Worm (Caenorhabditis elegans) whole organism, young adult: ENCODE data around the gene F22E5.21.
"Not testable (repeated sequence)": the region's sequence is repeated elsewhere in the genome, so short reads cannot be mapped to it uniquely, and the experiment has no call there.

Source experiments
- B0019.2 ChIP-seq: fragments of 200-800 bp; sonication (Bioruptor generic); conservative IDR thresholded peaks from 2 replicates; pipeline ENCODE4 v1.3.6; 2022; ENCODE audit warnings: missing genetic modification reagents, missing genetic modification characterization, missing compliant biosample characterization
- B0261.1 ChIP-seq: sonication (generic microtip); optimal IDR thresholded peaks from 2 replicates; lab custom pipeline; 2016; ENCODE audit warnings: mild to moderate bottlenecking, missing genetic modification characterization, moderate library complexity, missing compliant biosample characterization
- C06A6.2 ChIP-seq: fragments of 200-800 bp; sonication (Bioruptor generic); conservative IDR thresholded peaks from 2 replicates; pipeline ENCODE4 v1.3.6; 2022; ENCODE audit warnings: missing genetic modification characterization, missing compliant biosample characterization
- F57A8.1 ChIP-seq: fragments of 200-800 bp; sonication (Bioruptor generic); optimal IDR thresholded peaks from 2 replicates; lab custom pipeline; 2018; ENCODE audit warnings: mild to moderate bottlenecking, missing genetic modification characterization, moderate library complexity, missing compliant biosample characterization
- Y53F4B.3 ChIP-seq: fragments of 200-800 bp; sonication (Bioruptor generic); IDR thresholded peaks from 2 replicates; pipeline ENCODE4 v1.3.6; 2022; ENCODE audit warnings: missing genetic modification reagents, missing genetic modification characterization, missing compliant biosample characterization
- Y95B8A.8 ChIP-seq: fragments of 200-800 bp; sonication (Bioruptor generic); IDR thresholded peaks from 2 replicates; pipeline ENCODE4 v1.3.6; 2022; ENCODE audit warnings: missing genetic modification reagents, missing genetic modification characterization, missing compliant biosample characterization
- akir-1 ChIP-seq: fragments of 200-800 bp; sonication (Bioruptor generic); optimal IDR thresholded peaks from 2 replicates; lab custom pipeline; 2018; ENCODE audit warnings: mild to moderate bottlenecking, missing genetic modification characterization, moderate library complexity, missing compliant biosample characterization
- atf-7 ChIP-seq: sonication (generic microtip); optimal IDR thresholded peaks from 2 replicates; lab custom pipeline; 2017; ENCODE audit warnings: mild to moderate bottlenecking, missing genetic modification characterization, missing compliant biosample characterization
- attf-6 ChIP-seq: fragments of 200-800 bp; sonication (Bioruptor generic); IDR thresholded peaks from 2 replicates; pipeline ENCODE4 v1.3.6; 2022; ENCODE audit warnings: missing genetic modification reagents, missing genetic modification characterization, missing compliant biosample characterization
- cebp-1 ChIP-seq, 2 experiments: fragments of 200-800 bp in 1 of 2; sonication (Bioruptor generic) in 1 of 2; sonication (generic microtip) in 1 of 2; IDR thresholded peaks in 1 of 2; optimal IDR thresholded peaks in 1 of 2; 2 replicates each; pipeline versions ENCODE4 v1.3.6 to Lab custom; 2017 to 2022; ENCODE audit warnings: missing compliant biosample characterization in 2 of 2, missing genetic modification characterization in 2 of 2, mild to moderate bottlenecking in 1 of 2, missing genetic modification reagents in 1 of 2, moderate library complexity in 1 of 2
- ceh-27 ChIP-seq: fragments of 200-800 bp; sonication (Bioruptor generic); optimal IDR thresholded peaks from 2 replicates; lab custom pipeline; 2018; ENCODE audit warnings: mild to moderate bottlenecking, missing genetic modification characterization, moderate library complexity, missing compliant biosample characterization
- ceh-79 ChIP-seq: sonication (generic microtip); optimal IDR thresholded peaks from 2 replicates; lab custom pipeline; 2017; ENCODE audit warnings: mild to moderate bottlenecking, missing genetic modification characterization, missing compliant biosample characterization
- ceh-91 ChIP-seq: fragments of 200-800 bp; sonication (Bioruptor generic); IDR thresholded peaks from 2 replicates; pipeline ENCODE4 v1.3.6; 2022; ENCODE audit warnings: missing genetic modification reagents, missing genetic modification characterization, missing compliant biosample characterization
- dpl-1 ChIP-seq: fragments of 150-350 bp; optimal IDR thresholded peaks from 2 replicates; lab custom pipeline; 2014; ENCODE audit warnings: missing biosample characterization, missing genetic modification reagents, missing genetic modification characterization
- egl-18 ChIP-seq: fragments of 200-800 bp; sonication (Bioruptor generic); IDR thresholded peaks from 2 replicates; pipeline ENCODE4 v1.3.6; 2022; ENCODE audit warnings: missing genetic modification reagents, missing genetic modification characterization, missing compliant biosample characterization
- him-1 ChIP-seq: sonication (generic microtip); optimal IDR thresholded peaks from 2 replicates; lab custom pipeline; 2016; ENCODE audit warnings: missing genotype, missing genetic modification reagents, missing genetic modification characterization, missing compliant biosample characterization
- hmg-20 ChIP-seq: fragments of 200-800 bp; sonication (Bioruptor generic); IDR thresholded peaks from 2 replicates; pipeline ENCODE4 v1.3.6; 2022; ENCODE audit warnings: missing genetic modification reagents, missing genetic modification characterization, missing compliant biosample characterization
- hrde-1 ChIP-seq: sonication (generic microtip); optimal IDR thresholded peaks from 2 replicates; lab custom pipeline; 2016; ENCODE audit warnings: missing genetic modification characterization, mild to moderate bottlenecking, missing compliant biosample characterization, moderate library complexity, missing genotype, missing genetic modification reagents, borderline replicate concordance
- let-526 ChIP-seq: fragments of 200-800 bp; sonication (Bioruptor generic); IDR thresholded peaks from 2 replicates; pipeline ENCODE4 v1.3.6; 2022; ENCODE audit warnings: missing genetic modification reagents, missing genetic modification characterization, missing compliant biosample characterization
- let-607 ChIP-seq, 2 experiments: fragments of 200-800 bp in 1 of 2; sonication (Bioruptor generic) in 1 of 2; sonication (generic microtip) in 1 of 2; optimal IDR thresholded peaks; 2 replicates each; lab custom pipeline; 2016 to 2018; ENCODE audit warnings: mild to moderate bottlenecking in 2 of 2, missing compliant biosample characterization in 2 of 2, missing genetic modification characterization in 2 of 2, moderate library complexity in 2 of 2, missing genotype in 1 of 2
- lin-54 ChIP-seq: fragments of 200-800 bp; sonication (Bioruptor generic); optimal IDR thresholded peaks from 2 replicates; lab custom pipeline; 2018; ENCODE audit warnings: mild to moderate bottlenecking, missing genetic modification characterization, missing compliant biosample characterization
- lsl-1 ChIP-seq: fragments of 200-800 bp; sonication (Bioruptor generic); optimal IDR thresholded peaks from 2 replicates; lab custom pipeline; 2018; ENCODE audit warnings: mild to moderate bottlenecking, missing genetic modification characterization, moderate library complexity, missing compliant biosample characterization
- nhr-27 ChIP-seq: fragments of 200-800 bp; sonication (Bioruptor generic); optimal IDR thresholded peaks from 2 replicates; lab custom pipeline; 2018; ENCODE audit warnings: mild to moderate bottlenecking, missing genetic modification characterization, moderate library complexity, missing compliant biosample characterization
- nhr-80 ChIP-seq: sonication (generic microtip); optimal IDR thresholded peaks from 2 replicates; lab custom pipeline; 2016; ENCODE audit warnings: missing genetic modification characterization, missing compliant biosample characterization
- tbp1 ChIP-seq: fragments of 200-800 bp; sonication (Bioruptor generic); optimal IDR thresholded peaks from 2 replicates; lab custom pipeline; 2018; ENCODE audit warnings: mild to moderate bottlenecking, missing genetic modification characterization, missing compliant biosample characterization
- zim-3 ChIP-seq: sonication (generic microtip); optimal IDR thresholded peaks from 2 replicates; lab custom pipeline; 2017; ENCODE audit warnings: mild to moderate bottlenecking, missing genetic modification characterization, moderate library complexity, missing compliant biosample characterization
- ztf-6 ChIP-seq: fragments of 200-800 bp; sonication (Bioruptor generic); IDR thresholded peaks from 2 replicates; pipeline ENCODE4 v1.3.6; 2022; ENCODE audit warnings: missing genetic modification reagents, missing genetic modification characterization, missing compliant biosample characterization

F22E5.21 gene

ce11 chrII:2605319-2605718, 31.9 kb downstream of the F22E5.21 start, which contains the start of gene sri-77:
TSS of gene sri-77 (minus strand) at chrII:2605419.
- TF ChIP-seq attf-6 (GFP tag; lab: Robert Waterston, UW) (no peak), F57A8.1 (GFP tag; lab: Kevin White, UChicago) (no peak), tbp1 (GFP tag; lab: Kevin White, UChicago) (no peak)
- TF ChIP-seq, all 124 proteins: peak for 0

ce11 chrII:2600931-2601330, 36.3 kb downstream of the F22E5.21 start:
- TF ChIP-seq C06A6.2 (GFP tag; lab: Robert Waterston, UW) (no peak), nhr-27 (tag; lab: Kevin White, UChicago) (no peak)

ce11 chrII:2600176-2600575, 37.1 kb downstream of the F22E5.21 start, which contains the start of gene F33H12.1:
TSS of gene F33H12.1 (plus strand) at chrII:2600476.
- not testable (repeated sequence) for TF ChIP-seq hrde-1; hmg-20 (GFP tag; lab: Robert Waterston, UW); dpl-1 (GFP tag; lab: Kevin White, UChicago)

- TF ChIP-seq cebp-1 (GFP tag; IDR thresholded peaks at IDR 0.05; lab: Robert Waterston, UW) (peak; percentile 38; the same call in 1 of the 2 replicates), cebp-1 (tag; optimal IDR thresholded peaks at IDR 0.05; lab: Kevin White, UChicago) (peak; percentile 83), egl-18 (GFP tag; lab: Robert Waterston, UW) (no peak), nhr-80 (tag; lab: Kevin White, UChicago) (peak; percentile 62), atf-7 (peak; percentile 94)
These were observed 50.3 kb downstream of the F22E5.21 start, which contains the start of the genes F33H12.7 and sri-39 for ce11 chrII:2586861-2587554. TSS of gene F33H12.7 (minus strand) at chrII:2586911. TSS of gene sri-39 (plus strand) at chrII:2587504.

- TF ChIP-seq B0261.1 (tag; lab: Kevin White, UChicago) (no peak), lsl-1 (GFP tag; lab: Kevin White, UChicago) (no peak), ceh-79 (tag; lab: Kevin White, UChicago) (no peak), ceh-91 (GFP tag; lab: Robert Waterston, UW) (no peak), tbp1 (GFP tag; lab: Kevin White, UChicago) (no peak), ztf-6 (no peak), let-607 (tag; optimal IDR thresholded peaks at IDR 0.05; lab: Kevin White, UChicago) (no peak), Y95B8A.8 (no peak), lin-54 (GFP tag; lab: Kevin White, UChicago) (no peak), ceh-27 (GFP tag; lab: Kevin White, UChicago) (no peak), C06A6.2 (GFP tag; lab: Robert Waterston, UW) (no peak), him-1 (tag; lab: Kevin White, UChicago) (no peak), B0019.2 (no peak), zim-3 (tag; lab: Kevin White, UChicago) (no peak), akir-1 (no peak), Y53F4B.3 (GFP tag; lab: Robert Waterston, UW) (no peak), let-526 (GFP tag; lab: Robert Waterston, UW) (no peak)
These were observed 51.8 kb downstream of the F22E5.21 start, which contains the start of gene sri-36 for ce11 chrII:2585493-2585892. TSS of gene sri-36 (minus strand) at chrII:2585593.
